Fruit fly (Drosophila melanogaster) whole organism, embryonic: ENCODE measurements around the gene Rrp1.

Experiments
- Aef1 ChIP-seq: fragments of 200-800 bp; sonication (Bioruptor generic); IDR thresholded peaks from 3 replicates; pipeline ENCODE4 v1.3.6; 2022; ENCODE audit warnings: missing biosample characterization, missing genetic modification characterization
- CG10462 ChIP-seq: fragments of 200-800 bp; sonication (Bioruptor generic); optimal IDR thresholded peaks from 2 replicates; lab custom pipeline; 2016; ENCODE audit warnings: missing biosample characterization, missing genetic modification characterization
- CG11085 ChIP-seq: fragments of 200-800 bp; sonication (Bioruptor generic); IDR thresholded peaks from 2 replicates; pipeline ENCODE4 v1.3.6; 2022; ENCODE audit warnings: missing biosample characterization, missing genetic modification characterization
- CG11093 ChIP-seq: fragments of 200-800 bp; sonication (Bioruptor generic); IDR thresholded peaks from 3 replicates; pipeline ENCODE4 v1.3.6; 2022; ENCODE audit warnings: missing biosample characterization, missing genetic modification characterization
- CG11398 ChIP-seq: fragments of 200-800 bp; sonication (Bioruptor generic); optimal IDR thresholded peaks from 2 replicates; lab custom pipeline; 2016; ENCODE audit warnings: missing biosample characterization, missing genetic modification characterization
- CG12236 ChIP-seq: fragments of 200-800 bp; sonication (Bioruptor generic); optimal IDR thresholded peaks from 2 replicates; lab custom pipeline; 2016; ENCODE audit warnings: missing biosample characterization, missing genetic modification characterization
- CG12391 ChIP-seq: fragments of 200-800 bp; sonication (Bioruptor generic); optimal IDR thresholded peaks from 3 replicates; lab custom pipeline; 2018; ENCODE audit warnings: missing biosample characterization, mild to moderate bottlenecking, missing genetic modification characterization, moderate library complexity
- CG13296 ChIP-seq: fragments of 200-800 bp; sonication (Bioruptor generic); optimal IDR thresholded peaks from 3 replicates; lab custom pipeline; 2018; ENCODE audit warnings: missing biosample characterization, mild to moderate bottlenecking, missing genetic modification characterization
- CG14667 ChIP-seq: fragments of 200-800 bp; sonication (Bioruptor generic); IDR thresholded peaks from 2 replicates; pipeline ENCODE4 v1.3.6; 2022; ENCODE audit warnings: missing biosample characterization, missing genetic modification characterization
- CG15073 ChIP-seq: fragments of 200-800 bp; sonication (Bioruptor generic); optimal IDR thresholded peaks from 2 replicates; lab custom pipeline; 2016; ENCODE audit warnings: missing biosample characterization, missing genetic modification characterization
- CG2875 ChIP-seq: fragments of 200-800 bp; sonication (Bioruptor generic); optimal IDR thresholded peaks from 2 replicates; lab custom pipeline; 2017; ENCODE audit warnings: missing biosample characterization, mild to moderate bottlenecking, missing genetic modification characterization, missing genetic modification reagents
- CG32767 ChIP-seq: fragments of 200-800 bp; sonication (Bioruptor generic); IDR thresholded peaks from 2 replicates; pipeline ENCODE4 v1.3.6; 2022; ENCODE audit warnings: missing biosample characterization, missing genetic modification characterization
- CG4328 ChIP-seq: fragments of 200-800 bp; sonication (Bioruptor generic); optimal IDR thresholded peaks from 3 replicates; lab custom pipeline; 2017; ENCODE audit warnings: missing biosample characterization, missing genetic modification reagents, missing genetic modification characterization
- CG4360 ChIP-seq: fragments of 200-800 bp; sonication (Bioruptor generic); IDR thresholded peaks from 2 replicates; pipeline ENCODE4 v1.3.6; 2022; ENCODE audit warnings: missing biosample characterization, missing genetic modification characterization
- CG6272 ChIP-seq: fragments of 200-800 bp; sonication (Bioruptor generic); IDR thresholded peaks from 2 replicates; pipeline ENCODE4 v1.3.6; 2022; ENCODE audit warnings: missing biosample characterization, missing genetic modification characterization
- CG6854 ChIP-seq: fragments of 200-800 bp; sonication (Bioruptor generic); optimal IDR thresholded peaks from 3 replicates; lab custom pipeline; 2017; ENCODE audit warnings: missing biosample characterization, mild to moderate bottlenecking, missing genetic modification characterization
- CG8281 ChIP-seq: fragments of 200-800 bp; sonication (Bioruptor generic); optimal IDR thresholded peaks from 2 replicates; lab custom pipeline; 2018; ENCODE audit warnings: missing biosample characterization, mild to moderate bottlenecking, missing genetic modification characterization, moderate library complexity
- CG9437 ChIP-seq: fragments of 200-800 bp; sonication (Bioruptor generic); optimal IDR thresholded peaks from 2 replicates; lab custom pipeline; 2018; ENCODE audit warnings: missing biosample characterization, mild to moderate bottlenecking, missing genetic modification characterization
- CG9727 ChIP-seq: fragments of 200-800 bp; sonication (Bioruptor generic); optimal IDR thresholded peaks from 3 replicates; lab custom pipeline; 2017; ENCODE audit warnings: missing biosample characterization, mild to moderate bottlenecking, missing genetic modification characterization
- D19A ChIP-seq: fragments of 200-800 bp; optimal IDR thresholded peaks from 3 replicates; lab custom pipeline; 2019; ENCODE audit warnings: missing biosample characterization, mild to moderate bottlenecking, missing genetic modification characterization, moderate library complexity
- Fer1 ChIP-seq: fragments of 200-800 bp; sonication (Bioruptor generic); optimal IDR thresholded peaks from 2 replicates; lab custom pipeline; 2017; ENCODE audit warnings: missing biosample characterization, mild to moderate bottlenecking, missing genetic modification characterization
- Gsc ChIP-seq: fragments of 200-800 bp; sonication (Bioruptor generic); IDR thresholded peaks from 2 replicates; pipeline ENCODE4 v1.3.6; 2022; ENCODE audit warnings: missing biosample characterization, missing genetic modification characterization
- H2.0 ChIP-seq: fragments of 200-800 bp; sonication (Bioruptor generic); IDR thresholded peaks from 2 replicates; pipeline ENCODE4 v1.3.6; 2022; ENCODE audit warnings: missing biosample characterization, missing genetic modification characterization
- Kr ChIP-seq: fragments of 200-800 bp; sonication (Bioruptor generic); optimal IDR thresholded peaks from 2 replicates; lab custom pipeline; 2017; ENCODE audit warnings: missing biosample characterization, mild to moderate bottlenecking, missing genetic modification characterization
- Lhr ChIP-seq: fragments of 200-800 bp; sonication (Bioruptor generic); optimal IDR thresholded peaks from 3 replicates; lab custom pipeline; 2017; ENCODE audit warnings: mild to moderate bottlenecking, missing biosample characterization, missing genetic modification reagents, missing genetic modification characterization
- NK7.1 ChIP-seq: fragments of 200-800 bp; sonication (Bioruptor generic); optimal IDR thresholded peaks from 3 replicates; lab custom pipeline; 2016; ENCODE audit warnings: missing biosample characterization, missing genetic modification characterization
- Nf-YB ChIP-seq: fragments of 200-800 bp; sonication (Bioruptor generic); optimal IDR thresholded peaks from 3 replicates; lab custom pipeline; 2019; ENCODE audit warnings: missing biosample characterization, mild to moderate bottlenecking, missing genetic modification characterization, moderate library complexity
- Ptx1 ChIP-seq: fragments of 200-800 bp; sonication (Bioruptor generic); IDR thresholded peaks from 2 replicates; pipeline ENCODE4 v1.3.6; 2022; ENCODE audit warnings: missing biosample characterization, missing genetic modification characterization
- Scr ChIP-seq: fragments of 200-800 bp; sonication (Bioruptor generic); IDR thresholded peaks from 2 replicates; pipeline ENCODE4 v1.3.6; 2022; ENCODE audit warnings: missing biosample characterization, missing genetic modification characterization; ENCODE audit not compliant: partially characterized antibody
- Sry-δ ChIP-seq: fragments of 200-800 bp; sonication (Bioruptor generic); optimal IDR thresholded peaks from 2 replicates; lab custom pipeline; 2016; ENCODE audit warnings: missing biosample characterization, missing genetic modification characterization
- Taf1 ChIP-seq: fragments of 200-800 bp; sonication (Bioruptor generic); IDR thresholded peaks from 2 replicates; pipeline ENCODE4 v1.3.6; 2022; ENCODE audit warnings: missing biosample characterization, missing genetic modification characterization
- Trl ChIP-seq, 3 experiments: fragments of >200 bp in 2 of 3; fragments of 200-800 bp in 1 of 3; sonication (Bioruptor generic) in 1 of 3; optimal IDR thresholded peaks; 2 replicates in 1 of 3; 3 replicates in 2 of 3; lab custom pipeline; 2016 to 2017; ENCODE audit warnings: missing biosample characterization in 1 of 3, missing genetic modification characterization in 1 of 3
- amos ChIP-seq: fragments of 200-800 bp; sonication (Bioruptor generic); IDR thresholded peaks from 2 replicates; pipeline ENCODE4 v1.3.6; 2022; ENCODE audit warnings: missing biosample characterization, missing genetic modification characterization; ENCODE audit not compliant: partially characterized antibody
- bowl ChIP-seq: fragments of 200-800 bp; sonication (Bioruptor generic); IDR thresholded peaks from 2 replicates; pipeline ENCODE4 v1.3.6; 2022; ENCODE audit warnings: missing biosample characterization, missing genetic modification characterization
- chif ChIP-seq, 2 experiments: fragments of 200-800 bp; sonication (Bioruptor generic); optimal IDR thresholded peaks; 3 replicates each; lab custom pipeline; 2016; ENCODE audit warnings: missing biosample characterization in 2 of 2, missing genetic modification characterization in 2 of 2
- chinmo ChIP-seq: fragments of 200-800 bp; sonication (Bioruptor generic); IDR thresholded peaks from 4 replicates; pipeline ENCODE4 v1.3.6; 2022; ENCODE audit warnings: missing biosample characterization, missing genetic modification characterization; ENCODE audit not compliant: partially characterized antibody
- dimm ChIP-seq: fragments of 200-800 bp; sonication (Bioruptor generic); IDR thresholded peaks from 2 replicates; pipeline ENCODE4 v1.3.6; 2022; ENCODE audit warnings: missing biosample characterization, missing genetic modification characterization
- dm ChIP-seq: fragments of 200-800 bp; sonication (Bioruptor generic); optimal IDR thresholded peaks from 3 replicates; lab custom pipeline; 2016; ENCODE audit warnings: missing biosample characterization, missing genetic modification characterization
- dmrt99B ChIP-seq: fragments of 200-800 bp; sonication (Bioruptor generic); optimal IDR thresholded peaks from 2 replicates; lab custom pipeline; 2018; ENCODE audit warnings: missing biosample characterization, mild to moderate bottlenecking, missing genetic modification characterization, moderate library complexity
- dpn ChIP-seq, 2 experiments: fragments of 200-800 bp; sonication (Bioruptor generic); optimal IDR thresholded peaks; 3 replicates each; lab custom pipeline; 2016; ENCODE audit warnings: missing biosample characterization in 2 of 2, missing genetic modification characterization in 2 of 2
- gfzf ChIP-seq: fragments of 200-800 bp; sonication (Bioruptor generic); optimal IDR thresholded peaks from 2 replicates; lab custom pipeline; 2016; ENCODE audit warnings: missing biosample characterization, mild to moderate bottlenecking, missing genetic modification characterization, moderate library complexity
- her ChIP-seq: fragments of 200-800 bp; sonication (Bioruptor generic); optimal IDR thresholded peaks from 2 replicates; lab custom pipeline; 2016; ENCODE audit warnings: missing biosample characterization, missing genetic modification characterization
- hkb ChIP-seq, 2 experiments: fragments of 200-800 bp in 1 of 2; fragments of >200 bp in 1 of 2; sonication (Bioruptor generic) in 1 of 2; IDR thresholded peaks in 1 of 2; optimal IDR thresholded peaks in 1 of 2; 2 replicates each; pipeline versions ENCODE4 v1.3.6 to Lab custom; 2017 to 2022; ENCODE audit warnings: missing biosample characterization in 1 of 2, missing genetic modification characterization in 1 of 2
- insv ChIP-seq, 2 experiments: fragments of 200-800 bp; sonication (Bioruptor generic); optimal IDR thresholded peaks; 3 replicates each; lab custom pipeline; 2016 to 2018; ENCODE audit warnings: missing biosample characterization in 2 of 2, missing genetic modification characterization in 2 of 2
- inv ChIP-seq: fragments of 200-800 bp; sonication (Bioruptor generic); IDR thresholded peaks from 2 replicates; pipeline ENCODE4 v1.3.6; 2022; ENCODE audit warnings: missing biosample characterization, missing genetic modification characterization; ENCODE audit not compliant: partially characterized antibody
- jing ChIP-seq: fragments of 200-800 bp; sonication (Bioruptor generic); optimal IDR thresholded peaks from 2 replicates; lab custom pipeline; 2018; ENCODE audit warnings: missing biosample characterization, mild to moderate bottlenecking, missing genetic modification characterization
- mam ChIP-seq: fragments of 200-800 bp; sonication (Bioruptor generic); optimal IDR thresholded peaks from 3 replicates; lab custom pipeline; 2016; ENCODE audit warnings: missing biosample characterization, missing genetic modification characterization
- mirr ChIP-seq: fragments of 200-800 bp; sonication (Bioruptor generic); optimal IDR thresholded peaks from 3 replicates; lab custom pipeline; 2018; ENCODE audit warnings: missing biosample characterization, mild to moderate bottlenecking, missing genetic modification characterization
- row ChIP-seq: fragments of 200-800 bp; sonication (Bioruptor generic); IDR thresholded peaks from 3 replicates; pipeline ENCODE4 v1.3.6; 2022; ENCODE audit warnings: missing biosample characterization, missing genetic modification characterization
- sr ChIP-seq: fragments of 200-800 bp; sonication (Bioruptor generic); IDR thresholded peaks from 3 replicates; pipeline ENCODE4 v1.3.6; 2022; ENCODE audit warnings: missing biosample characterization, missing genetic modification characterization
- sug ChIP-seq: fragments of 200-800 bp; optimal IDR thresholded peaks from 2 replicates; lab custom pipeline; 2019; ENCODE audit warnings: missing biosample characterization, mild to moderate bottlenecking, missing genetic modification characterization, moderate library complexity

Gene Rrp1

DNA sequence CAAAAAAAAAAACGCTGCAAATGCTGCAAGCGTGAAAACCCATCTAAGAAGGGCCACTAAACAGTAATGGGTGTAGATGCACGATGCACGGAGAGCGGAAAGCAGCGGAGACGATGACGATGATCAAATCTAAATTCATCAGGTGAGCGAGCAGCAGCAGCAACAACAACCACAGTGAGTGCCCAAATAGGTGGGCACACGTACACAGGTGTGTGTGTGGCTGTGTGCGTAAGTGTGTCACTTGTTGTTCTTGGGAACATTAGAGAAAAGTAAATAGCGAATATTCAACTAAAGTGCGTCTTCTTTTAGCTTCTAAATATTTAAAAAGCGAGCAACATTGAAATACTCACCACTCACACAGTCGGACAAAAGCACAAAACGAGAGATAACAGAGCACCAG lies 20.9 kb upstream of the Rrp1 start (continued):
- TF ChIP-seq gfzf (no peak), NK7.1 (GFP tag; lab: Kevin White, UChicago) (no peak), H2.0 (GFP tag; lab: Robert Waterston, UW) (no peak), insv (GFP tag; optimal IDR thresholded peaks at IDR 0.05; lab: Kevin White, UChicago) (no peak), Lhr (GFP tag; lab: Kevin White, UChicago) (no peak), CG8281 (tag; lab: Kevin White, UChicago) (no peak), CG4360 (peak; percentile 93), CG9727 (GFP tag; lab: Kevin White, UChicago) (no peak), bowl (GFP tag; lab: Robert Waterston, UW) (no peak), CG11093 (no peak), CG11085 (GFP tag; lab: Robert Waterston, UW) (no peak), D19A (tag; lab: Kevin White, UChicago) (no peak), Nf-YB (no peak), Ptx1 (GFP tag; lab: Robert Waterston, UW) (no peak), CG12236 (GFP tag; lab: Kevin White, UChicago) (no peak), Aef1 (0 out of 3 replicates have a peak, but pooled peaks have one; percentile 29), CG6854 (GFP tag; lab: Kevin White, UChicago) (no peak), mam (no peak), dm (no peak), CG4328 (GFP tag; lab: Kevin White, UChicago) (peak; percentile 8), Trl (optimal IDR thresholded peaks at IDR 0.05; lab: Kevin White, UChicago) (peak in 1 of 2 experiments; percentile 24), Trl (GFP tag; optimal IDR thresholded peaks at IDR 0.05; lab: Kevin White, UChicago) (no peak), her (GFP tag; lab: Kevin White, UChicago) (no peak), jing (GFP tag; lab: Kevin White, UChicago) (no peak), CG12391 (tag; lab: Kevin White, UChicago) (no peak), hkb (optimal IDR thresholded peaks at IDR 0.05; lab: Kevin White, UChicago) (no peak), hkb (GFP tag; IDR thresholded peaks at IDR 0.05; lab: Robert Waterston, UW) (peak; percentile 35; the same call in 1 of the 2 replicates), CG10462 (GFP tag; lab: Kevin White, UChicago) (no peak), CG13296 (peak; percentile 14), dimm (GFP tag; lab: Robert Waterston, UW) (no peak), CG6272 (no peak), row (no peak), chinmo (GFP tag; lab: Robert Waterston, UW) (peak; percentile 14; the same call in 1 of the 4 replicates), Gsc (GFP tag; lab: Robert Waterston, UW) (no peak), Kr (no peak), CG9437 (GFP tag; lab: Kevin White, UChicago) (no peak), CG15073 (GFP tag; lab: Kevin White, UChicago) (no peak), chif (GFP tag; optimal IDR thresholded peaks at IDR 0.05; lab: Kevin White, UChicago) (no peak), CG2875 (GFP tag; lab: Kevin White, UChicago) (no peak), mirr (GFP tag; lab: Kevin White, UChicago) (peak; percentile 41), CG14667 (no peak), Scr (GFP tag; lab: Robert Waterston, UW) (no peak), CG11398 (GFP tag; lab: Kevin White, UChicago) (no peak), amos (no peak), dpn (GFP tag; optimal IDR thresholded peaks at IDR 0.05; lab: Kevin White, UChicago) (no peak), sr (GFP tag; lab: Robert Waterston, UW) (no peak), Sry-δ (GFP tag; lab: Kevin White, UChicago) (no peak), inv (GFP tag; lab: Robert Waterston, UW) (no peak), Taf1 (GFP tag; lab: Robert Waterston, UW) (no peak), Fer1 (GFP tag; lab: Kevin White, UChicago) (no peak), sug (peak; percentile 13), dmrt99B (tag; lab: Kevin White, UChicago) (no peak), CG32767 (GFP tag; lab: Robert Waterston, UW) (no peak)
